Fruit fly (Drosophila melanogaster) whole organism, prepupa: Measurements from ENCODE around the gene Sfp24Bc.
A peak's percentile ranks its signal among the peaks of the same experiment; 100 is the strongest.

Source experiments
- CG11902 ChIP-seq: fragments of 200-800 bp; sonication (Bioruptor generic); optimal IDR thresholded peaks from 3 replicates; lab custom pipeline; 2016; ENCODE audit warnings: missing biosample characterization, missing genetic modification characterization
- CG32006 ChIP-seq: fragments of 200-800 bp; sonication (Bioruptor generic); optimal IDR thresholded peaks from 3 replicates; lab custom pipeline; 2017; ENCODE audit warnings: missing biosample characterization, mild to moderate bottlenecking, missing genetic modification characterization
- CG7368 ChIP-seq: fragments of 200-800 bp; sonication (Bioruptor generic); optimal IDR thresholded peaks from 3 replicates; lab custom pipeline; 2016; ENCODE audit warnings: missing biosample characterization, missing genetic modification characterization
- Hr38 ChIP-seq: sonication (Bioruptor generic); optimal IDR thresholded peaks from 2 replicates; lab custom pipeline; 2016; ENCODE audit warnings: missing biosample characterization, missing genetic modification characterization
- OdsH ChIP-seq: fragments of 200-800 bp; sonication (Bioruptor generic); optimal IDR thresholded peaks from 3 replicates; lab custom pipeline; 2016; ENCODE audit warnings: missing biosample characterization, missing genetic modification characterization
- fkh ChIP-seq: fragments of 200-800 bp; sonication (Bioruptor generic); optimal IDR thresholded peaks from 3 replicates; lab custom pipeline; 2017; ENCODE audit warnings: missing biosample characterization, mild to moderate bottlenecking, missing genetic modification characterization, moderate library complexity
- svp ChIP-seq: fragments of 200-800 bp; sonication (Bioruptor generic); peaks from one replicate; lab custom pipeline; 2016; ENCODE audit warnings: missing biosample characterization, missing genetic modification characterization

DNA sequence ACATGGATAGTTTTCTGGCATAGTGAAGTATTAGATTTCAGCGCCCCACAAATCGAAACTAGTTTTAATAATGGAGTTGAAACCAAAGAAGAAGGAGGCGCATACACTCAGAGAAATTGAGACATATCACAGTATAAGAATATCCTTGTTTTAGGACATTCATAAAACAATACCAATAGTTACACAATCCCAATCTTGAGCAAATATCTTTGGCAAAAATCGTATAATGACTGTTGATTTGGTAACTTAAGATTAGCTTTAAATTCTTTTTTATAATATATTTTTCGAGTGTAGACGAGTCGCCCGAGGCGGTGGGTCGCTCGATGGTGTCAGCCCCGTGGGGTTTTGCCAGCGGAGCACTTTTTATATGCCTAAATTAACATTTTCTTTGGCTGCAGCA, 34.9 kb downstream of the Sfp24Bc start:
- TF ChIP-seq svp (GFP tag; lab: Kevin White, UChicago), result no peak
- no peak for TF ChIP-seq CG11902 (GFP tag; lab: Kevin White, UChicago)
- no peak for TF ChIP-seq CG7368
- TF ChIP-seq Hr38 (GFP tag; lab: Kevin White, UChicago), result no peak
- TF ChIP-seq CG32006 (GFP tag; lab: Kevin White, UChicago), result peak; percentile 75
- TF ChIP-seq fkh (GFP tag; lab: Kevin White, UChicago), result no peak
- no peak for TF ChIP-seq OdsH (GFP tag; lab: Kevin White, UChicago)
